Fruit fly (Drosophila melanogaster): Measurements from ENCODE around the gene Ref2.

Ref2 gene

dm6 chr2L:12623099-12623498 lies 23.1 kb downstream of the Ref2 start:
- TF ChIP-seq hth (optimal IDR thresholded peaks at IDR 0.05) (peak; percentile 6), twi (tag; optimal IDR thresholded peaks at IDR 0.05) (peak; percentile 63), D19A (tag; optimal IDR thresholded peaks at IDR 0.05) (peak; percentile 57), Sox102F (GFP tag; optimal IDR thresholded peaks at IDR 0.05) (no peak), Meics (GFP tag; optimal IDR thresholded peaks at IDR 0.05) (no peak), dan (GFP tag; IDR thresholded peaks at IDR 0.05) (no peak), Dad (GFP tag; optimal IDR thresholded peaks at IDR 0.05) (no peak), Kr (GFP tag; optimal IDR thresholded peaks at IDR 0.05) (peak; percentile 65), pros (GFP tag; optimal IDR thresholded peaks at IDR 0.05) (peak; percentile 92), sens (GFP tag) (peak; percentile 66), Neu2 (GFP tag; optimal IDR thresholded peaks at IDR 0.05; ENCODE audit: borderline replicate concordance) (peak; percentile 13), cwo (GFP tag; optimal IDR thresholded peaks at IDR 0.05) (no peak), schlank (tag; optimal IDR thresholded peaks at IDR 0.05) (no peak), pfk (GFP tag; optimal IDR thresholded peaks at IDR 0.05) (no peak)

dm6 chr2L:12618016-12618675 lies 28.0 kb downstream of the Ref2 start:
- peak; percentile 44 for TF ChIP-seq sens (GFP tag)
- TF ChIP-seq zen2 (GFP tag; IDR thresholded peaks at IDR 0.05; ENCODE audit: partially characterized antibody): peak; percentile 39; the same call in 2 of the 3 replicates
- peak; percentile 3 for TF ChIP-seq oc (tag; optimal IDR thresholded peaks at IDR 0.05)
- TF ChIP-seq chm (GFP tag; IDR thresholded peaks at IDR 0.05): peak; percentile 22; the same call in 1 of the 2 replicates
- TF ChIP-seq CG12071 (GFP tag; optimal IDR thresholded peaks at IDR 0.05): peak; percentile 1
- TF ChIP-seq vvl (GFP tag; IDR thresholded peaks at IDR 0.05): peak; percentile 96
- no peak for TF ChIP-seq CG11085 (GFP tag; IDR thresholded peaks at IDR 0.05)
- peak; percentile 73 for TF ChIP-seq Jarid2 (GFP tag; optimal IDR thresholded peaks at IDR 0.05)
- TF ChIP-seq lbe (GFP tag; optimal IDR thresholded peaks at IDR 0.05): peak; percentile 13
- peak; percentile 35; the same call in 1 of the 2 replicates for TF ChIP-seq ttk (GFP tag; IDR thresholded peaks at IDR 0.05)
- peak; percentile 62; the same call in 2 of the 3 replicates for TF ChIP-seq z (GFP tag; IDR thresholded peaks at IDR 0.05)
- peak; percentile 84 for TF ChIP-seq CG1832 (GFP tag; optimal IDR thresholded peaks at IDR 0.05)
- TF ChIP-seq Drgx (GFP tag; IDR thresholded peaks at IDR 0.05): peak; percentile 16; the same call in 1 of the 2 replicates
- TF ChIP-seq crol (GFP tag; IDR thresholded peaks at IDR 0.05): 0 out of 2 replicates have a peak, but pooled peaks have one; percentile 9
- peak; percentile 99 for TF ChIP-seq cg (GFP tag; optimal IDR thresholded peaks at IDR 0.05)
- TF ChIP-seq peb (GFP tag; IDR thresholded peaks at IDR 0.05): no peak
- TF ChIP-seq jing (GFP tag; optimal IDR thresholded peaks at IDR 0.05): peak; percentile 24
- peak; percentile 84 for TF ChIP-seq Nf-YA (GFP tag; IDR thresholded peaks at IDR 0.05)
- TF ChIP-seq CG10321 (GFP tag; IDR thresholded peaks at IDR 0.05): peak; percentile 49; the same call in 1 of the 2 replicates
- peak; percentile 15; the same call in 1 of the 2 replicates for TF ChIP-seq Atf6 (GFP tag; IDR thresholded peaks at IDR 0.05)
- TF ChIP-seq inv (GFP tag; IDR thresholded peaks at IDR 0.05; ENCODE audit: partially characterized antibody): no peak
- peak; percentile 73 for TF ChIP-seq abd-A (tag; optimal IDR thresholded peaks at IDR 0.05)
- TF ChIP-seq C15 (GFP tag; IDR thresholded peaks at IDR 0.05): no peak
- TF ChIP-seq CG3163 (GFP tag; optimal IDR thresholded peaks at IDR 0.05): peak; percentile 5
- TF ChIP-seq CG15514 (GFP tag; optimal IDR thresholded peaks at IDR 0.05): peak; percentile 13
- peak; percentile 68 for TF ChIP-seq sqz (GFP tag; optimal IDR thresholded peaks at IDR 0.05)
- TF ChIP-seq HmgD (GFP tag; optimal IDR thresholded peaks at IDR 0.05): no peak
- TF ChIP-seq HmgZ (tag; optimal IDR thresholded peaks at IDR 0.05): no peak
- no peak for TF ChIP-seq CG16863 (GFP tag; optimal IDR thresholded peaks at IDR 0.05)
- TF ChIP-seq D19A (tag; optimal IDR thresholded peaks at IDR 0.05): no peak
- peak; percentile 30; the same call in 1 of the 2 replicates for TF ChIP-seq bowl (GFP tag; IDR thresholded peaks at IDR 0.05)
- peak; percentile 53 for TF ChIP-seq Kr (GFP tag; optimal IDR thresholded peaks at IDR 0.05)
- TF ChIP-seq otp (GFP tag; IDR thresholded peaks at IDR 0.05): no peak
- peak; percentile 26 for TF ChIP-seq nerfin-1 (tag; optimal IDR thresholded peaks at IDR 0.05)
- TF ChIP-seq Adf1 (GFP tag; IDR thresholded peaks at IDR 0.05): peak; percentile 63
- no peak for TF ChIP-seq eve (GFP tag; optimal IDR thresholded peaks at IDR 0.05)
- peak; percentile 99 for TF ChIP-seq Nf-YC (tag; optimal IDR thresholded peaks at IDR 0.05)
- peak; percentile 99 for TF ChIP-seq Nf-YB (GFP tag; optimal IDR thresholded peaks at IDR 0.05)

Measured in whole organism, embryonic.